Fruit fly (Drosophila melanogaster) whole organism, embryonic: ENCODE data around the gene CG13449.

Experiments used
- MESR4 ChIP-seq: fragments of 200-800 bp; sonication (Bioruptor generic); optimal IDR thresholded peaks from 2 replicates; lab custom pipeline; 2018; ENCODE audit warnings: missing biosample characterization, mild to moderate bottlenecking, missing genetic modification characterization, moderate library complexity
- ems ChIP-seq: fragments of 200-800 bp; sonication (Bioruptor generic); optimal IDR thresholded peaks from 3 replicates; lab custom pipeline; 2016; ENCODE audit warnings: missing biosample characterization, missing genetic modification characterization

- TF ChIP-seq MESR4 (GFP tag; lab: Kevin White, UChicago): no peak
- no peak for TF ChIP-seq ems (GFP tag; lab: Kevin White, UChicago)
These were observed 17.4 kb downstream of the CG13449 start for dm6 chr3L:15595175-15595724.
